Fruit fly (Drosophila melanogaster): ENCODE results near the gene mRpS31.

- no peak for TF ChIP-seq br (GFP tag; optimal IDR thresholded peaks at IDR 0.05)
- no peak for TF ChIP-seq HLH106 (tag; optimal IDR thresholded peaks at IDR 0.05)
- no peak for TF ChIP-seq usp (GFP tag; optimal IDR thresholded peaks at IDR 0.05)
- TF ChIP-seq Sp1 (GFP tag; optimal IDR thresholded peaks at IDR 0.05) = no peak
- no peak for TF ChIP-seq sv (GFP tag; optimal IDR thresholded peaks at IDR 0.05)
- TF ChIP-seq tai (GFP tag; optimal IDR thresholded peaks at IDR 0.05) = no peak
- TF ChIP-seq Hr78 (GFP tag; optimal IDR thresholded peaks at IDR 0.05) = no peak
- no peak for TF ChIP-seq lola (GFP tag; optimal IDR thresholded peaks at IDR 0.05)
- TF ChIP-seq rgr (GFP tag; optimal IDR thresholded peaks at IDR 0.05) = no peak
- no peak for TF ChIP-seq Dfd (GFP tag; optimal IDR thresholded peaks at IDR 0.05)
- no peak for TF ChIP-seq CG32264 (GFP tag; optimal IDR thresholded peaks at IDR 0.05)
Measured at dm6 chr3L:16016911-16017310, 11.9 kb downstream of the mRpS31 start.

Data from whole organism, wandering third instar larva.